Fruit fly (Drosophila melanogaster): ENCODE measurements around the gene Prestin.
A peak's percentile ranks its signal among the peaks of the same experiment; 100 is the strongest.

Prestin gene

dm6 chr3L:17929697-17930581, 22.3 kb upstream of the Prestin start (continued):
- TF ChIP-seq CG7271 (tag; optimal IDR thresholded peaks at IDR 0.05): no peak
- no peak for TF ChIP-seq CG17568 (GFP tag; optimal IDR thresholded peaks at IDR 0.05)
- no peak for TF ChIP-seq CG31224 (GFP tag; IDR thresholded peaks at IDR 0.05)
- TF ChIP-seq al (GFP tag; IDR thresholded peaks at IDR 0.05): no peak
- no peak for TF ChIP-seq CG9932 (GFP tag; IDR thresholded peaks at IDR 0.05)
- TF ChIP-seq Mad (GFP tag; optimal IDR thresholded peaks at IDR 0.05): no peak
- no peak for TF ChIP-seq CG13296 (GFP tag; optimal IDR thresholded peaks at IDR 0.05)
- TF ChIP-seq CG10431 (GFP tag; optimal IDR thresholded peaks at IDR 0.05): no peak
- TF ChIP-seq NFAT (GFP tag; IDR thresholded peaks at IDR 0.05): no peak
- TF ChIP-seq wdn (GFP tag; IDR thresholded peaks at IDR 0.05): no peak
- TF ChIP-seq Eip74EF (GFP tag; optimal IDR thresholded peaks at IDR 0.05): no peak
- no peak for TF ChIP-seq salm (tag; optimal IDR thresholded peaks at IDR 0.05)
- no peak for TF ChIP-seq BEAF-32 (GFP tag; optimal IDR thresholded peaks at IDR 0.05)
- no peak for TF ChIP-seq E2f1 (GFP tag; IDR thresholded peaks at IDR 0.05)
- TF ChIP-seq ERR (GFP tag; optimal IDR thresholded peaks at IDR 0.05): peak; percentile 78
- no peak for TF ChIP-seq CG1603 (tag; optimal IDR thresholded peaks at IDR 0.05)
- no peak for TF ChIP-seq sens (GFP tag)
- TF ChIP-seq Chrac-16 (GFP tag; optimal IDR thresholded peaks at IDR 0.05): no peak
- no peak for TF ChIP-seq CG3407 (GFP tag; optimal IDR thresholded peaks at IDR 0.05)
- no peak for TF ChIP-seq CG7556 (GFP tag; optimal IDR thresholded peaks at IDR 0.05)
- TF ChIP-seq CG4360 (GFP tag; IDR thresholded peaks at IDR 0.05): no peak

- peak; percentile 69 for TF ChIP-seq ftz-f1 (GFP tag; optimal IDR thresholded peaks at IDR 0.05)
- TF ChIP-seq bigmax (GFP tag; optimal IDR thresholded peaks at IDR 0.05): no peak
- TF ChIP-seq gsb (GFP tag; IDR thresholded peaks at IDR 0.05): no peak
- TF ChIP-seq dysf (GFP tag; IDR thresholded peaks at IDR 0.05): 0 out of 3 replicates have a peak, but pooled peaks have one; percentile 18
- TF ChIP-seq gro (GFP tag; optimal IDR thresholded peaks at IDR 0.05): no peak
- TF ChIP-seq Ets65A (GFP tag): peak; percentile 74
- TF ChIP-seq btn (GFP tag; optimal IDR thresholded peaks at IDR 0.05): no peak
- peak; percentile 20 for TF ChIP-seq Med (GFP tag)
- TF ChIP-seq chinmo (GFP tag; IDR thresholded peaks at IDR 0.05; ENCODE audit: partially characterized antibody): 0 out of 4 replicates have a peak, but pooled peaks have one; percentile 18
Observed at dm6 chr3L:17928106-17928505, 20.5 kb upstream of the Prestin start.

DNA sequence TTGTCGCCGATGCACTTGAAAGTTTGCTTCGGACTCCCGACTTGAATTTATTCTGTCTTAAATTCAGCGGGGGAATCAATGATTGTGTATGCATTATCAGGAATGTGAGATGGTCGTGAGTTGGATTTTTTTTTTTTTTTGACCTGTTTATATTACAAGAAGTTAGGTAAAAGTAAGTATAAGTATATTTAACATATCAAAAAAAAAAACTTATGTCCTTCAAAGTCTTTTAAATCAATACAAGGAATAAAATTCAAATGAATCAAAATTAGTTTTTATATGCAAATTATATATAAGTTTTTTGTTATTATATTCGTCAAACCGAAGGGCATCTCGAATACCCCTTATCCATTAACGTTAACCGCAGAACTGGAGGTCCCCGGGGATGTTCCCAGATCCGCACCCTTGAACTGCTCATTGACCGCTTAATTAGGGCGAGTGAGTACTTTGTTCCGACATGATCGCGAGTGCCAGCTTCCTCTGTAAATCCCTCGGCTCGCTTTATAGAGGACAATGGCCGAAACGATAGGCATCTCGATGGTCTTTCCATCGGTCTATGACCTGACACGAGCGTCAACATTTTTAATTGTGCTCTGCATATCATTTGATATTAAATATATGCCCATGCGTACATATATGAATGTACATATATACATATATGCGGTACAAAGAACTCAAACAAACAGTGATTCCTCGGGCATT, 19.1 kb upstream of the Prestin start:
- TF ChIP-seq CG10543 (GFP tag; optimal IDR thresholded peaks at IDR 0.05): no peak
- no peak for TF ChIP-seq klu (GFP tag; IDR thresholded peaks at IDR 0.05)
- TF ChIP-seq otp (GFP tag; IDR thresholded peaks at IDR 0.05): no peak
- TF ChIP-seq CG14441 (GFP tag; IDR thresholded peaks at IDR 0.05): no peak
- no peak for TF ChIP-seq en (GFP tag; optimal IDR thresholded peaks at IDR 0.05)
- no peak for TF ChIP-seq CG3065 (GFP tag; optimal IDR thresholded peaks at IDR 0.05)
- TF ChIP-seq bsh (GFP tag; optimal IDR thresholded peaks at IDR 0.05): peak in 1 of 2 experiments; percentile 20
- no peak for TF ChIP-seq salm (tag; optimal IDR thresholded peaks at IDR 0.05)
